Worm (Caenorhabditis elegans) whole organism, L3 larva: ENCODE data around the gene Y39B6A.7.

Source experiments
- aly-2 ChIP-seq: fragments of 150-350 bp; optimal IDR thresholded peaks from 2 replicates; lab custom pipeline; 2014; ENCODE audit warnings: missing biosample characterization, missing genetic modification characterization
- ama-1 ChIP-seq: fragments of 150-350 bp; optimal IDR thresholded peaks from 2 replicates; lab custom pipeline; 2018
- ceh-28 ChIP-seq: fragments of 150-350 bp; optimal IDR thresholded peaks from 2 replicates; lab custom pipeline; 2014; ENCODE audit warnings: missing biosample characterization, missing genetic modification reagents, missing genetic modification characterization
- ceh-82 ChIP-seq: fragments of 150-350 bp; optimal IDR thresholded peaks from 2 replicates; lab custom pipeline; 2014; ENCODE audit warnings: missing biosample characterization, missing genetic modification characterization
- ceh-9 ChIP-seq: sonication (generic microtip); optimal IDR thresholded peaks from 2 replicates; lab custom pipeline; 2018; ENCODE audit warnings: missing biosample characterization, missing genetic modification characterization
- daf-12 ChIP-seq: fragments of 150-350 bp; optimal IDR thresholded peaks from 2 replicates; lab custom pipeline; 2014; ENCODE audit warnings: missing biosample characterization, missing genetic modification reagents, missing genetic modification characterization
- egl-27 ChIP-seq: sonication (generic microtip); optimal IDR thresholded peaks from 4 replicates; lab custom pipeline; 2017; ENCODE audit warnings: missing biosample characterization, missing genetic modification reagents, missing genetic modification characterization
- egl-5 ChIP-seq: fragments of 150-350 bp; optimal IDR thresholded peaks from 2 replicates; lab custom pipeline; 2017; ENCODE audit warnings: missing biosample characterization, missing genetic modification reagents, missing genetic modification characterization, inconsistent platforms
- elt-2 ChIP-seq: sonication (generic microtip); optimal IDR thresholded peaks from 2 replicates; lab custom pipeline; 2016; ENCODE audit warnings: missing genetic modification reagents, mild to moderate bottlenecking, missing genetic modification characterization, missing compliant biosample characterization
- elt-3 ChIP-seq, 3 experiments: fragments of 150-350 bp in 1 of 3; sonication (generic microtip) in 2 of 3; optimal IDR thresholded peaks; 2 replicates in 2 of 3; 4 replicates in 1 of 3; lab custom pipeline; 2014 to 2017; ENCODE audit warnings: missing biosample characterization in 3 of 3, missing genetic modification characterization in 3 of 3
- eor-1 ChIP-seq, 2 experiments: fragments of 150-350 bp; optimal IDR thresholded peaks; 2 replicates each; lab custom pipeline; 2014 to 2018; ENCODE audit warnings: missing biosample characterization in 2 of 2, missing genetic modification characterization in 2 of 2
- fkh-10 ChIP-seq: sonication (generic microtip); optimal IDR thresholded peaks from 2 replicates; lab custom pipeline; 2017; ENCODE audit warnings: missing biosample characterization, missing genetic modification reagents, missing genetic modification characterization
- fkh-2 ChIP-seq: fragments of 150-350 bp; optimal IDR thresholded peaks from 2 replicates; lab custom pipeline; 2014; ENCODE audit warnings: missing biosample characterization, missing genetic modification reagents, missing genetic modification characterization
- fos-1 ChIP-seq: fragments of 150-350 bp; optimal IDR thresholded peaks from 2 replicates; lab custom pipeline; 2014; ENCODE audit warnings: missing biosample characterization, missing genetic modification characterization
- hmg-11 ChIP-seq: sonication (generic microtip); optimal IDR thresholded peaks from 2 replicates; lab custom pipeline; 2016; ENCODE audit warnings: missing genetic modification characterization, missing compliant biosample characterization
- jun-1 ChIP-seq: fragments of 150-350 bp; optimal IDR thresholded peaks from 2 replicates; lab custom pipeline; 2014; ENCODE audit warnings: missing biosample characterization, missing genetic modification reagents, missing genetic modification characterization
- lin-15B ChIP-seq: fragments of 150-350 bp; optimal IDR thresholded peaks from 2 replicates; lab custom pipeline; 2014; ENCODE audit warnings: missing biosample characterization, missing genetic modification characterization
- lin-39 ChIP-seq: fragments of 150-350 bp; optimal IDR thresholded peaks from 2 replicates; lab custom pipeline; 2018; ENCODE audit warnings: missing biosample characterization, missing genetic modification reagents, missing genetic modification characterization
- mdl-1 ChIP-seq: fragments of 150-350 bp; optimal IDR thresholded peaks from 2 replicates; lab custom pipeline; 2014; ENCODE audit warnings: missing biosample characterization, missing genetic modification characterization
- mml-1 ChIP-seq: fragments of 150-350 bp; sonication (generic microtip); optimal IDR thresholded peaks from 3 replicates; lab custom pipeline; 2014; ENCODE audit warnings: missing biosample characterization, missing genetic modification characterization
- nfya-1 ChIP-seq: sonication (generic microtip); optimal IDR thresholded peaks from 2 replicates; lab custom pipeline; 2017; ENCODE audit warnings: missing genetic modification characterization, mild to moderate bottlenecking, missing compliant biosample characterization, antibody characterized with exemption, moderate library complexity; ENCODE audit not compliant: insufficient read depth
- nhr-11 ChIP-seq: fragments of 150-350 bp; optimal IDR thresholded peaks from 2 replicates; lab custom pipeline; 2014; ENCODE audit warnings: missing biosample characterization, missing genetic modification characterization
- nhr-23 ChIP-seq: fragments of 150-350 bp; optimal IDR thresholded peaks from 2 replicates; lab custom pipeline; 2014; ENCODE audit warnings: missing biosample characterization, missing genetic modification reagents, missing genetic modification characterization
- nhr-237 ChIP-seq: fragments of 150-350 bp; optimal IDR thresholded peaks from 2 replicates; lab custom pipeline; 2014; ENCODE audit warnings: missing biosample characterization, missing genetic modification characterization
- nhr-28 ChIP-seq: fragments of 150-350 bp; optimal IDR thresholded peaks from 2 replicates; lab custom pipeline; 2014; ENCODE audit warnings: missing biosample characterization, missing genetic modification characterization
- nhr-43 ChIP-seq: sonication (generic microtip); optimal IDR thresholded peaks from 2 replicates; lab custom pipeline; 2016; ENCODE audit warnings: mild to moderate bottlenecking, missing genetic modification characterization, missing compliant biosample characterization; ENCODE audit not compliant: poor library complexity, severe bottlenecking
- nhr-67 ChIP-seq: fragments of 150-350 bp; optimal IDR thresholded peaks from 2 replicates; lab custom pipeline; 2014; ENCODE audit warnings: missing biosample characterization, missing genetic modification characterization
- nhr-77 ChIP-seq: fragments of 150-350 bp; optimal IDR thresholded peaks from 2 replicates; lab custom pipeline; 2014; ENCODE audit warnings: missing biosample characterization, missing genetic modification characterization
- pha-4 ChIP-seq: fragments of 150-350 bp; optimal IDR thresholded peaks from 2 replicates; lab custom pipeline; 2014; ENCODE audit warnings: missing biosample characterization, missing genetic modification reagents, missing genetic modification characterization
- pqm-1 ChIP-seq: fragments of 150-350 bp; optimal IDR thresholded peaks from 2 replicates; lab custom pipeline; 2017; ENCODE audit warnings: missing biosample characterization, missing genetic modification characterization, inconsistent platforms
- skn-1 ChIP-seq: fragments of 150-350 bp; optimal IDR thresholded peaks from 2 replicates; lab custom pipeline; 2014; ENCODE audit warnings: missing biosample characterization, missing genetic modification characterization
- snpc-4 ChIP-seq: fragments of 150-350 bp; optimal IDR thresholded peaks from 2 replicates; lab custom pipeline; 2014; ENCODE audit warnings: missing biosample characterization, missing genetic modification characterization
- unc-39 ChIP-seq: sonication (generic microtip); optimal IDR thresholded peaks from 4 replicates; lab custom pipeline; 2017; ENCODE audit warnings: missing biosample characterization, missing genetic modification characterization
- unc-62 ChIP-seq: fragments of 150-350 bp; sonication (generic microtip); optimal IDR thresholded peaks from 4 replicates; lab custom pipeline; 2014; ENCODE audit warnings: missing biosample characterization, missing genetic modification reagents, missing genetic modification characterization
- zag-1 ChIP-seq: fragments of 150-350 bp; optimal IDR thresholded peaks from 2 replicates; lab custom pipeline; 2014; ENCODE audit warnings: missing biosample characterization, missing genetic modification characterization
- ztf-11 ChIP-seq: fragments of 150-350 bp; optimal IDR thresholded peaks from 2 replicates; lab custom pipeline; 2014; ENCODE audit warnings: missing biosample characterization, missing genetic modification characterization
- ztf-4 ChIP-seq: fragments of 150-350 bp; optimal IDR thresholded peaks from 2 replicates; lab custom pipeline; 2014; ENCODE audit warnings: missing biosample characterization, missing genetic modification characterization

Y39B6A.7 gene

ce11 chrV:19177804-19178203, 28.8 kb upstream of the Y39B6A.7 start:
- TF ChIP-seq egl-5 (tag; lab: Kevin White, UChicago) (no peak), unc-62 (GFP tag; lab: Kevin White, UChicago) (no peak), nhr-67 (tag; lab: Kevin White, UChicago) (no peak), daf-12 (tag; lab: Kevin White, UChicago) (no peak), snpc-4 (tag; lab: Kevin White, UChicago) (no peak), elt-3 (tag; optimal IDR thresholded peaks at IDR 0.05; lab: Kevin White, UChicago) (no peak)

DNA sequence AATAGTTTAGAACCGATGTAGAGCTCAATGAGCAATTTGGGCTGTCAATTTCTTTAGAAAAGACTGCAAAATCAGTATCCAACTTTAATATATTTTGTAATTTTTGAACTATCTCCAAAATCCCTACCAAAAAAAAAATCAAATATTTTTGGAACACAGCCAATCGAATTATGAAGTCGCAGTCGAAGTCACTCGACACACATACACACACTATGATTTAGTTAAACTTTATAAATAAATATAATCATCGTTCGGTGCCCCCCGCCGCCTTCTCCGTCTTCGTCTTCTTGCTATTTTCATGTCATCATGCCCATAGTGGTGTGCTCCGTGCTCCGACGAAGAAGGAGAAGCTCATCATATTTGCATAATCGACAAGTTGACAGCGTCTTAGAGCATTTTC, 28.1 kb upstream of the Y39B6A.7 start:
- TF ChIP-seq jun-1 (tag; lab: Kevin White, UChicago) = no peak
- no peak for TF ChIP-seq nhr-237 (tag; lab: Kevin White, UChicago)
- TF ChIP-seq egl-5 (tag; lab: Kevin White, UChicago) = no peak
- no peak for TF ChIP-seq snpc-4 (tag; lab: Kevin White, UChicago)
- TF ChIP-seq eor-1 (tag; optimal IDR thresholded peaks at IDR 0.05; lab: Kevin White, UChicago) = no peak
- TF ChIP-seq nhr-77 (tag; lab: Kevin White, UChicago) = no peak
- no peak for TF ChIP-seq zag-1 (tag; lab: Kevin White, UChicago)
- no peak for TF ChIP-seq nfya-1
- TF ChIP-seq egl-27 (tag; lab: Kevin White, UChicago) = no peak
- TF ChIP-seq lin-15B (tag; lab: Kevin White, UChicago) = no peak
- TF ChIP-seq nhr-23 (tag; lab: Kevin White, UChicago) = no peak

DNA sequence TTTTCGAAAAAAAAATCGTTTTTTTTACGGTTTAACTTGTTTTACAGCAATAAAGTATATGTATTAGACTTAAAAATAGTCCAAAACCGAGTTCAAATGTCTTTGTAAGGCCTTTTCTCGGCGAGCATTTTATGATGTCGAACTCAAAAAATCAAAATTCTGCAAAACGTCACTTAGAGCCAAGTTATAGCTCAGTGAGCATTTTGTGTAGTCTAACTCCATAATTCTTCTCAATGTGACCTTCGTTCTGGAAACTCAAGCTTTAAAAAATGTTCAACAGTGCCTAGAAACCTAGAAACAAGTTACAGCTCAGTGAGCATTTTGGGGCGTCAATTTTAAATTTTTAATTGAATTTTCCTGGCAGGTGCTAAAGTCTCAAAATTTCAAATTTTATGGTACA, 26.8 kb upstream of the Y39B6A.7 start:
- TF ChIP-seq unc-62 (GFP tag; lab: Kevin White, UChicago) = no peak
- TF ChIP-seq elt-2 (tag; lab: Kevin White, UChicago) = no peak
- TF ChIP-seq nfya-1 = no peak
- TF ChIP-seq nhr-28 (tag; lab: Kevin White, UChicago) = no peak
- TF ChIP-seq egl-27 (tag; lab: Kevin White, UChicago) = no peak
- no peak for TF ChIP-seq pqm-1 (tag; lab: Kevin White, UChicago)
- no peak for TF ChIP-seq egl-5 (tag; lab: Kevin White, UChicago)
- TF ChIP-seq mdl-1 (tag; lab: Kevin White, UChicago) = no peak
- TF ChIP-seq nhr-43 (tag; lab: Kevin White, UChicago) = no peak
- TF ChIP-seq fkh-2 = no peak
- TF ChIP-seq fkh-10 (GFP tag; lab: Kevin White, UChicago) = no peak
- no peak for TF ChIP-seq ztf-4 (tag; lab: Kevin White, UChicago)
- no peak for TF ChIP-seq mml-1 (tag; lab: Kevin White, UChicago)
- no peak for TF ChIP-seq lin-39 (tag; lab: Kevin White, UChicago)

- TF ChIP-seq nhr-67 (tag; lab: Kevin White, UChicago) (no peak), mml-1 (tag; lab: Kevin White, UChicago) (no peak), pha-4 (no peak), egl-5 (tag; lab: Kevin White, UChicago) (no peak), jun-1 (tag; lab: Kevin White, UChicago) (no peak), ama-1 (no peak), zag-1 (tag; lab: Kevin White, UChicago) (no peak), ztf-11 (tag; lab: Kevin White, UChicago) (no peak), ceh-28 (tag; lab: Kevin White, UChicago) (no peak), skn-1 (tag; lab: Kevin White, UChicago) (no peak), unc-39 (tag; lab: Kevin White, UChicago) (no peak), ceh-82 (tag; lab: Kevin White, UChicago) (no peak), nhr-28 (tag; lab: Kevin White, UChicago) (no peak), ceh-9 (tag; lab: Kevin White, UChicago) (no peak), fkh-2 (no peak), aly-2 (tag; lab: Kevin White, UChicago) (no peak)
These were observed 25.7 kb upstream of the Y39B6A.7 start, which contains the start of gene hot-2 for ce11 chrV:19174626-19175025. hot-2 (plus strand) TSS chrV:19174759.

- TF ChIP-seq snpc-4 (tag; lab: Kevin White, UChicago) (peak; percentile 61), jun-1 (tag; lab: Kevin White, UChicago) (peak; percentile 96), eor-1 (tag; optimal IDR thresholded peaks at IDR 0.05; lab: Kevin White, UChicago) (no peak), elt-2 (tag; lab: Kevin White, UChicago) (peak; percentile 100), ceh-28 (tag; lab: Kevin White, UChicago) (peak; percentile 54), skn-1 (tag; lab: Kevin White, UChicago) (peak; percentile 46), nhr-11 (tag; lab: Kevin White, UChicago) (no peak), fos-1 (tag; lab: Kevin White, UChicago) (peak; percentile 69), hmg-11 (tag; lab: Kevin White, UChicago) (peak; percentile 15), elt-3 (tag; optimal IDR thresholded peaks at IDR 0.05; lab: Kevin White, UChicago) (no peak), lin-15B (tag; lab: Kevin White, UChicago) (peak; percentile 2), pha-4 (peak; percentile 100), pqm-1 (tag; lab: Kevin White, UChicago) (peak; percentile 94), nhr-237 (tag; lab: Kevin White, UChicago) (no peak)
These were observed 9.7 kb upstream of the Y39B6A.7 start, which contains the start of gene Y39B6A.5 for ce11 chrV:19158664-19159063. Y39B6A.5 (minus strand) TSS chrV:19158877.
